Worm (Caenorhabditis elegans) whole organism, late embryonic: Measurements from ENCODE around the gene asah-2.

Experiments used
- ceh-24 ChIP-seq: sonication (generic microtip); optimal IDR thresholded peaks from 2 replicates; lab custom pipeline; 2016; ENCODE audit warnings: mild to moderate bottlenecking, missing genetic modification characterization, missing compliant biosample characterization
- nfya-1 ChIP-seq: sonication (generic microtip); optimal IDR thresholded peaks from 2 replicates; lab custom pipeline; 2017; ENCODE audit warnings: missing genetic modification characterization, mild to moderate bottlenecking, missing compliant biosample characterization, antibody characterized with exemption, moderate library complexity
- nhr-11 ChIP-seq: fragments of 150-350 bp; optimal IDR thresholded peaks from 2 replicates; lab custom pipeline; 2014; ENCODE audit warnings: missing biosample characterization, missing genetic modification characterization

- no peak for TF ChIP-seq nfya-1 (tag; lab: Kevin White, UChicago)
- no peak for TF ChIP-seq nhr-11
- TF ChIP-seq ceh-24, result no peak
Observed at ce11 chrII:10099072-10099471, 40.3 kb upstream of the asah-2 start.
